Worm (Caenorhabditis elegans) whole organism, early embryonic: ENCODE measurements around the gene gly-6.

Source experiments
- B0310.2 ChIP-seq: sonication (generic microtip); optimal IDR thresholded peaks from 2 replicates; lab custom pipeline; 2016; ENCODE audit warnings: mild to moderate bottlenecking, missing genetic modification characterization, missing compliant biosample characterization
- F13C5.2 ChIP-seq: sonication (generic microtip); optimal IDR thresholded peaks from 2 replicates; lab custom pipeline; 2017; ENCODE audit warnings: mild to moderate bottlenecking, missing genetic modification characterization, inconsistent platforms, missing compliant biosample characterization
- aly-1 ChIP-seq: sonication (generic microtip); optimal IDR thresholded peaks from 2 replicates; lab custom pipeline; 2016; ENCODE audit warnings: missing genetic modification characterization, missing compliant biosample characterization
- ama-1 ChIP-seq: fragments of 150-350 bp; optimal IDR thresholded peaks from 2 replicates; lab custom pipeline; 2014
- ceh-13 ChIP-seq: fragments of 200-800 bp; sonication (Bioruptor generic); optimal IDR thresholded peaks from 2 replicates; lab custom pipeline; 2018; ENCODE audit warnings: mild to moderate bottlenecking, missing genetic modification characterization, missing compliant biosample characterization
- ceh-36 ChIP-seq: sonication (generic microtip); optimal IDR thresholded peaks from 2 replicates; lab custom pipeline; 2016; ENCODE audit warnings: missing genetic modification characterization, inconsistent platforms, missing compliant biosample characterization
- ets-7 ChIP-seq: sonication (generic microtip); optimal IDR thresholded peaks from 2 replicates; lab custom pipeline; 2016; ENCODE audit warnings: missing genotype, missing genetic modification characterization, missing compliant biosample characterization
- flt-1 ChIP-seq: fragments of 200-800 bp; sonication (Bioruptor generic); IDR thresholded peaks from 2 replicates; pipeline ENCODE4 v1.3.6; 2022; ENCODE audit warnings: missing genetic modification characterization, missing compliant biosample characterization
- hmbx-1 ChIP-seq: sonication (generic microtip); optimal IDR thresholded peaks from 2 replicates; lab custom pipeline; 2016; ENCODE audit warnings: mild to moderate bottlenecking, missing genetic modification characterization, missing compliant biosample characterization
- hmg-4 ChIP-seq: fragments of 200-800 bp; sonication (Bioruptor generic); optimal IDR thresholded peaks from 2 replicates; lab custom pipeline; 2018; ENCODE audit warnings: mild to moderate bottlenecking, missing genetic modification characterization, missing compliant biosample characterization
- hnd-1 ChIP-seq: sonication (generic microtip); optimal IDR thresholded peaks from 2 replicates; lab custom pipeline; 2016; ENCODE audit warnings: missing genetic modification characterization, missing compliant biosample characterization
- pes-1 ChIP-seq: fragments of 200-800 bp; sonication (Bioruptor generic); IDR thresholded peaks from 2 replicates; pipeline ENCODE4 v1.3.6; 2022; ENCODE audit warnings: missing genetic modification reagents, missing genetic modification characterization, missing compliant biosample characterization
- scrt-1 ChIP-seq: fragments of 200-800 bp; sonication (Bioruptor generic); IDR thresholded peaks from 2 replicates; pipeline ENCODE4 v1.3.6; 2022; ENCODE audit warnings: missing genetic modification characterization, missing compliant biosample characterization
- sea-1 ChIP-seq: fragments of 200-800 bp; sonication (Bioruptor generic); conservative IDR thresholded peaks from 2 replicates; pipeline ENCODE4 v1.3.6; 2022; ENCODE audit warnings: missing genetic modification characterization, missing compliant biosample characterization
- tbx-11 ChIP-seq: fragments of 200-800 bp; sonication (Bioruptor generic); IDR thresholded peaks from 2 replicates; pipeline ENCODE4 v1.3.6; 2022; ENCODE audit warnings: missing genetic modification characterization, missing compliant biosample characterization
- tbx-37 ChIP-seq: fragments of 200-800 bp; sonication (Bioruptor generic); conservative IDR thresholded peaks from 2 replicates; pipeline ENCODE4 v1.3.6; 2022; ENCODE audit warnings: missing genetic modification reagents, missing genetic modification characterization, missing compliant biosample characterization
- tra-4 ChIP-seq: sonication (generic microtip); optimal IDR thresholded peaks from 2 replicates; lab custom pipeline; 2017; ENCODE audit warnings: missing genetic modification characterization, missing compliant biosample characterization

Gene gly-6

DNA sequence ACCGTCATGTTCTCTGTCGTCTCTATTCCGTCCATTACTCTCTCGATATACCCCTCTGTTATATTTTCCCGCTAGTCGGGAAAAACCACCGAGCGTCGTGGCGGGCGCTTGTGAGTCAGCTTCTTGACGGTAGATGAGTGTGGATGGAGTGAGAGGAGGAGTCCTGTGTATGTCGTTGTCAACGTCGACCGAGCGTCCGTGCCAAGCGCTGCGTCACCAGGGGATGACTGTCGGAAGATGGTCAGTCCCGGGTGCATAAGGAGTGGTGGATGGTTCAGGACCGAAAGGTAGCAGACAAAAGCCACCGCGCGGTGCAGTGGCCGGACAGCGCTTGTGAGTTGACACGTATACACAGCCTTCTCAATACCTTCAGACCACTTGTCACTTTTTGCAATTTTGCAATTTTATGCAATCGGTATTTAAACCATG lies 38.4 kb upstream of the gly-6 start:
- TF ChIP-seq sea-1 (peak; percentile 75; the same call in 1 of the 2 replicates), scrt-1 (GFP tag; lab: Robert Waterston, UW) (peak; percentile 86), tbx-37 (GFP tag; lab: Robert Waterston, UW) (peak; percentile 82), aly-1 (tag; lab: Kevin White, UChicago) (peak; percentile 87), pes-1 (peak; percentile 89), B0310.2 (tag; lab: Kevin White, UChicago) (peak; percentile 1), ceh-13 (GFP tag; lab: Kevin White, UChicago) (peak; percentile 22), hmg-4 (GFP tag; lab: Kevin White, UChicago) (peak; percentile 75), hmbx-1 (tag; lab: Kevin White, UChicago) (peak; percentile 40), ets-7 (tag; lab: Kevin White, UChicago) (peak; percentile 40), F13C5.2 (tag; lab: Kevin White, UChicago) (peak; percentile 84), ceh-36 (peak; percentile 23), flt-1 (GFP tag; lab: Robert Waterston, UW) (peak; percentile 85), tbx-11 (GFP tag; lab: Robert Waterston, UW) (peak; percentile 77)

- TF ChIP-seq pes-1 = no peak
- no peak for TF ChIP-seq ceh-13 (GFP tag; lab: Kevin White, UChicago)
- TF ChIP-seq ceh-36 = no peak
- TF ChIP-seq flt-1 (GFP tag; lab: Robert Waterston, UW) = no peak
Measured at ce11 chrIII:4367649-4368048, 36.6 kb upstream of the gly-6 start, which contains the start of gene ckb-2. ckb-2 (plus strand) TSS chrIII:4367949.

ce11 chrIII:4364974-4365373 lies 33.9 kb upstream of the gly-6 start, which contains the start of gene ckb-1:
ckb-1 (plus strand) TSS chrIII:4365274.
- TF ChIP-seq F13C5.2 (tag; lab: Kevin White, UChicago) = no peak
- TF ChIP-seq ceh-13 (GFP tag; lab: Kevin White, UChicago) = no peak
- TF ChIP-seq ets-7 (tag; lab: Kevin White, UChicago) = no peak

DNA sequence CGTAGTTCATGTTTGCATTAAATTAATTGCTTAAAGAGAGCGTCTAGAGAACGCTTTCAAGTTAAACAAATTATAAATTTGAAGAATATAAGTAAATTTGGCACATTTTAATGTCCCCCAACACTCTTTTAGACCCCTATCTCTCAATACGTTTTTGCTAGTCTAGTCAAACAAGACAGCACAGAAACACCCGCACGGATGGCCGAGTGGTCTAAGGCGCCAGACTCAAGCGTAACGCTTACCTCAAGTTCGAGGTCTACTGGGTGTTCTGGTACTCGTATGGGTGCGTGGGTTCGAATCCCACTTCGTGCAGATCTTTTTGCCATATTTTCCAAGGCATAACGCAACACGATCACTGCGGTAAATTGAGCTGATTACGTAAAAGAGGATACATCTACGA lies 31.3 kb upstream of the gly-6 start:
- TF ChIP-seq hnd-1 (tag; lab: Kevin White, UChicago) = no peak
- TF ChIP-seq tra-4 = no peak
- TF ChIP-seq pes-1 = no peak; the same call in 1 of the 2 replicates
- no peak for TF ChIP-seq ceh-36
- peak; percentile 1 for TF ChIP-seq aly-1 (tag; lab: Kevin White, UChicago)
- TF ChIP-seq tbx-11 (GFP tag; lab: Robert Waterston, UW) = no peak
- TF ChIP-seq tbx-37 (GFP tag; lab: Robert Waterston, UW) = no peak
- TF ChIP-seq sea-1 = no peak
- no peak for TF ChIP-seq hmg-4 (GFP tag; lab: Kevin White, UChicago)
- TF ChIP-seq F13C5.2 (tag; lab: Kevin White, UChicago) = peak; percentile 4
- TF ChIP-seq ceh-13 (GFP tag; lab: Kevin White, UChicago) = peak; percentile 13
- 0 out of 2 replicates have a peak, but pooled peaks have one; percentile 22 for TF ChIP-seq flt-1 (GFP tag; lab: Robert Waterston, UW)
- TF ChIP-seq scrt-1 (GFP tag; lab: Robert Waterston, UW) = no peak
- TF ChIP-seq hmbx-1 (tag; lab: Kevin White, UChicago) = no peak
- TF ChIP-seq ets-7 (tag; lab: Kevin White, UChicago) = no peak
- TF ChIP-seq ama-1 = no peak
- no peak for TF ChIP-seq B0310.2 (tag; lab: Kevin White, UChicago)

DNA sequence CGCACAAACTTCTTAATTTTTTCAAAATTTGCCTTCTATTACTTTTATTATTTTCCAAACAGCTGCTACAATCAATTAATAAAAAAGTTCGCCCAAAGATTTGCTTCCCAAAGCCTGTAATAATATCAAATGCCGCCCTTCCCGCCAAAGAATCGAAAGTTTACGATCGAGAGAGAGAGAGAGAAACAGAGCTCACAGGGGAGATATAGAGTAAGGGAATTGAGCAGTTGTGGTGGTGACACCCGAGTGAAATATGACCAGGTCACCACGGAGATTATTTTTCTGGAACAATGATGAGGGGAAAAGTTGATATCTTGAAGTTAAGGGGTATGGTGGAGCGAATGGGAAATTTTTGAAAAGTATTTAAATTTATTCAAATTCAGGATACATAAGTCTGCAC lies 28.9 kb upstream of the gly-6 start:
- TF ChIP-seq ceh-13 (GFP tag; lab: Kevin White, UChicago) = no peak
- no peak for TF ChIP-seq B0310.2 (tag; lab: Kevin White, UChicago)
- TF ChIP-seq hmg-4 (GFP tag; lab: Kevin White, UChicago) = no peak
- no peak for TF ChIP-seq pes-1
- TF ChIP-seq hnd-1 (tag; lab: Kevin White, UChicago) = no peak
- no peak for TF ChIP-seq ets-7 (tag; lab: Kevin White, UChicago)
- no peak for TF ChIP-seq F13C5.2 (tag; lab: Kevin White, UChicago)
- TF ChIP-seq ceh-36 = no peak
- TF ChIP-seq scrt-1 (GFP tag; lab: Robert Waterston, UW) = no peak
- no peak for TF ChIP-seq flt-1 (GFP tag; lab: Robert Waterston, UW)
- TF ChIP-seq ama-1 = no peak
- TF ChIP-seq sea-1 = no peak
- TF ChIP-seq tra-4 = no peak
- TF ChIP-seq tbx-37 (GFP tag; lab: Robert Waterston, UW) = no peak
- TF ChIP-seq tbx-11 (GFP tag; lab: Robert Waterston, UW) = no peak

DNA sequence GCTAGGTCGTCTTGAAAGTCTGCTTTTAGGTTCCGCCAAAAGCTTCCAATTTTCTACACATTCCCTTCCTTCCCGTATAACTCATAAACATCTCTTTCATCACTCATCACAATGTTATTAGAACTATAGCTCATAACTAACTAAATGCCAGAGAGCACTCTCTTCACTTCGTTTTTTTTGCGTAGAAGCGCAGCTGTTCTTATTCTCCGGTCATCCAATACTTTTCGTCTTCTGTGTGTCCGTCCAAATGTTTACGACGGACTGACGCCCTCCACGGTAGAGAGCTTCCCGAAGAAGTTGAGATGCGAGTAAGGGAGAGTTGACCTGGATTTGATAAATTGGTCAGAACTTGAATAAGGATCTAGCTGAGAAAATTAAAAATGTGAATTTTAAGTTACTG lies 28.2 kb upstream of the gly-6 start:
- TF ChIP-seq hmg-4 (GFP tag; lab: Kevin White, UChicago) (no peak), F13C5.2 (tag; lab: Kevin White, UChicago) (no peak), tbx-37 (GFP tag; lab: Robert Waterston, UW) (no peak), pes-1 (no peak), ceh-36 (no peak), flt-1 (GFP tag; lab: Robert Waterston, UW) (no peak), scrt-1 (GFP tag; lab: Robert Waterston, UW) (no peak), ama-1 (no peak), tbx-11 (GFP tag; lab: Robert Waterston, UW) (no peak)

ce11 chrIII:4358345-4358744 lies 27.3 kb upstream of the gly-6 start:
- TF ChIP-seq flt-1 (GFP tag; lab: Robert Waterston, UW) (no peak), ets-7 (tag; lab: Kevin White, UChicago) (no peak), B0310.2 (tag; lab: Kevin White, UChicago) (no peak), pes-1 (no peak), aly-1 (tag; lab: Kevin White, UChicago) (no peak), hnd-1 (tag; lab: Kevin White, UChicago) (no peak), tra-4 (no peak), F13C5.2 (tag; lab: Kevin White, UChicago) (no peak), tbx-37 (GFP tag; lab: Robert Waterston, UW) (no peak), hmbx-1 (tag; lab: Kevin White, UChicago) (no peak), tbx-11 (GFP tag; lab: Robert Waterston, UW) (no peak), scrt-1 (GFP tag; lab: Robert Waterston, UW) (no peak), sea-1 (no peak), hmg-4 (GFP tag; lab: Kevin White, UChicago) (no peak), ama-1 (no peak)
